Fruit fly (Drosophila melanogaster) whole organism, embryonic: ENCODE measurements around the gene CG8851.

ENCODE experiments used
- Adf1 ChIP-seq: fragments of 200-800 bp; sonication (Bioruptor generic); IDR thresholded peaks from 2 replicates; pipeline ENCODE4 v1.3.6; 2022; ENCODE audit warnings: missing biosample characterization, missing genetic modification characterization
- Aef1 ChIP-seq: fragments of 200-800 bp; sonication (Bioruptor generic); IDR thresholded peaks from 3 replicates; pipeline ENCODE4 v1.3.6; 2022; ENCODE audit warnings: missing biosample characterization, missing genetic modification characterization
- Blimp-1 ChIP-seq: fragments of 200-800 bp; sonication (Bioruptor generic); optimal IDR thresholded peaks from 3 replicates; lab custom pipeline; 2018; ENCODE audit warnings: missing biosample characterization, missing genetic modification characterization, mild to moderate bottlenecking, moderate library complexity, missing genetic modification reagents
- CG12104 ChIP-seq: fragments of 200-800 bp; sonication (Bioruptor generic); optimal IDR thresholded peaks from 3 replicates; lab custom pipeline; 2016; ENCODE audit warnings: missing biosample characterization, missing genetic modification characterization
- CG12659 ChIP-seq: fragments of 200-800 bp; sonication (Bioruptor generic); optimal IDR thresholded peaks from 3 replicates; lab custom pipeline; 2017; ENCODE audit warnings: mild to moderate bottlenecking, missing biosample characterization, missing genetic modification reagents, missing genetic modification characterization
- CG13894 ChIP-seq: fragments of 200-800 bp; sonication (Bioruptor generic); optimal IDR thresholded peaks from 3 replicates; lab custom pipeline; 2018; ENCODE audit warnings: missing biosample characterization, mild to moderate bottlenecking, missing genetic modification characterization, moderate library complexity
- CG14050 ChIP-seq: fragments of 200-800 bp; sonication (Bioruptor generic); IDR thresholded peaks from 3 replicates; pipeline ENCODE4 v1.3.6; 2022; ENCODE audit warnings: missing biosample characterization, missing genetic modification characterization
- CG17186 ChIP-seq: fragments of 200-800 bp; sonication (Bioruptor generic); optimal IDR thresholded peaks from 3 replicates; lab custom pipeline; 2017; ENCODE audit warnings: missing biosample characterization, missing genetic modification reagents, missing genetic modification characterization
- CG17385 ChIP-seq: fragments of 200-800 bp; sonication (Bioruptor generic); optimal IDR thresholded peaks from 3 replicates; lab custom pipeline; 2018; ENCODE audit warnings: missing biosample characterization, mild to moderate bottlenecking, missing genetic modification characterization
- CG17912 ChIP-seq: fragments of 200-800 bp; sonication (Bioruptor generic); optimal IDR thresholded peaks from 2 replicates; lab custom pipeline; 2018; ENCODE audit warnings: missing biosample characterization, mild to moderate bottlenecking, missing genetic modification characterization
- CG2889 ChIP-seq: fragments of 200-800 bp; sonication (Bioruptor generic); IDR thresholded peaks from 3 replicates; pipeline ENCODE4 v1.3.6; 2022; ENCODE audit warnings: missing biosample characterization, missing genetic modification characterization
- CG31365 ChIP-seq: fragments of 200-800 bp; sonication (Bioruptor generic); optimal IDR thresholded peaks from 2 replicates; lab custom pipeline; 2018; ENCODE audit warnings: missing biosample characterization, mild to moderate bottlenecking, missing genetic modification characterization
- CG3281 ChIP-seq: fragments of 200-800 bp; sonication (Bioruptor generic); optimal IDR thresholded peaks from 3 replicates; lab custom pipeline; 2017; ENCODE audit warnings: missing biosample characterization, mild to moderate bottlenecking, missing genetic modification characterization
- CG4617 ChIP-seq: fragments of 200-800 bp; sonication (Bioruptor generic); optimal IDR thresholded peaks from 3 replicates; lab custom pipeline; 2016; ENCODE audit warnings: missing biosample characterization, missing genetic modification characterization, borderline replicate concordance
- CG4730 ChIP-seq: fragments of 200-800 bp; sonication (Bioruptor generic); IDR thresholded peaks from 2 replicates; pipeline ENCODE4 v1.3.6; 2022; ENCODE audit warnings: missing biosample characterization, missing genetic modification characterization
- CG4854 ChIP-seq: fragments of 200-800 bp; sonication (Bioruptor generic); optimal IDR thresholded peaks from 2 replicates; lab custom pipeline; 2016; ENCODE audit warnings: missing biosample characterization, missing genetic modification characterization, inconsistent platforms
- CG5953 ChIP-seq: fragments of 200-800 bp; sonication (Bioruptor generic); IDR thresholded peaks from 2 replicates; pipeline ENCODE4 v1.3.6; 2022; ENCODE audit warnings: missing biosample characterization, missing genetic modification characterization
- CG6654 ChIP-seq: fragments of 200-800 bp; sonication (Bioruptor generic); optimal IDR thresholded peaks from 2 replicates; lab custom pipeline; 2017; ENCODE audit warnings: missing biosample characterization, mild to moderate bottlenecking, missing genetic modification characterization
- CG7839 ChIP-seq: fragments of 200-800 bp; sonication (Bioruptor generic); optimal IDR thresholded peaks from 3 replicates; lab custom pipeline; 2018; ENCODE audit warnings: missing biosample characterization, mild to moderate bottlenecking, missing genetic modification characterization, moderate library complexity
- CG7987 ChIP-seq: fragments of 200-800 bp; sonication (Bioruptor generic); optimal IDR thresholded peaks from 2 replicates; lab custom pipeline; 2018; ENCODE audit warnings: missing biosample characterization, mild to moderate bottlenecking, missing genetic modification characterization, moderate library complexity
- CG8089 ChIP-seq: fragments of 200-800 bp; sonication (Bioruptor generic); optimal IDR thresholded peaks from 3 replicates; lab custom pipeline; 2016; ENCODE audit warnings: missing biosample characterization, missing genetic modification characterization
- CoRest ChIP-seq: fragments of 200-800 bp; sonication (Bioruptor generic); optimal IDR thresholded peaks from 3 replicates; lab custom pipeline; 2018; ENCODE audit warnings: missing biosample characterization, mild to moderate bottlenecking, missing genetic modification characterization, moderate library complexity
- Drgx ChIP-seq: fragments of 200-800 bp; sonication (Bioruptor generic); IDR thresholded peaks from 2 replicates; pipeline ENCODE4 v1.3.6; 2022; ENCODE audit warnings: missing biosample characterization, missing genetic modification characterization
- E2f2 ChIP-seq: fragments of 200-800 bp; sonication (Bioruptor generic); IDR thresholded peaks from 2 replicates; pipeline ENCODE4 v1.3.6; 2022; ENCODE audit warnings: missing biosample characterization, missing genetic modification characterization
- Fer2 ChIP-seq: fragments of 200-800 bp; sonication (Bioruptor generic); optimal IDR thresholded peaks from 2 replicates; lab custom pipeline; 2018; ENCODE audit warnings: missing biosample characterization, mild to moderate bottlenecking, missing genetic modification characterization, moderate library complexity
- HHEX ChIP-seq: fragments of 200-800 bp; sonication (Bioruptor generic); optimal IDR thresholded peaks from 3 replicates; lab custom pipeline; 2017; ENCODE audit warnings: missing biosample characterization, mild to moderate bottlenecking, missing genetic modification characterization, missing genetic modification reagents
- HmgD ChIP-seq: fragments of 200-800 bp; sonication (Bioruptor generic); optimal IDR thresholded peaks from 3 replicates; lab custom pipeline; 2016; ENCODE audit warnings: missing biosample characterization, missing genetic modification characterization
- Jarid2 ChIP-seq: fragments of 200-800 bp; sonication (Bioruptor generic); optimal IDR thresholded peaks from 3 replicates; lab custom pipeline; 2017; ENCODE audit warnings: mild to moderate bottlenecking, missing biosample characterization, missing genetic modification reagents, missing genetic modification characterization
- Kr ChIP-seq: fragments of 200-800 bp; sonication (Bioruptor generic); optimal IDR thresholded peaks from 2 replicates; lab custom pipeline; 2017; ENCODE audit warnings: missing biosample characterization, mild to moderate bottlenecking, missing genetic modification characterization
- NfI ChIP-seq: fragments of 200-800 bp; sonication (Bioruptor generic); optimal IDR thresholded peaks from 3 replicates; lab custom pipeline; 2018; ENCODE audit warnings: missing biosample characterization, mild to moderate bottlenecking, missing genetic modification characterization, moderate library complexity
- cas ChIP-seq: fragments of 200-800 bp; sonication (Bioruptor generic); IDR thresholded peaks from 2 replicates; pipeline ENCODE4 v1.3.6; 2022; ENCODE audit warnings: missing biosample characterization, missing genetic modification characterization
- cg ChIP-seq: fragments of 200-800 bp; sonication (Bioruptor generic); optimal IDR thresholded peaks from 3 replicates; lab custom pipeline; 2019; ENCODE audit warnings: missing biosample characterization, mild to moderate bottlenecking, missing genetic modification characterization, moderate library complexity
- chn ChIP-seq: fragments of 200-800 bp; sonication (Bioruptor generic); optimal IDR thresholded peaks from 2 replicates; lab custom pipeline; 2016; ENCODE audit warnings: missing biosample characterization, missing genetic modification characterization
- ci ChIP-seq: fragments of 200-800 bp; sonication (Bioruptor generic); IDR thresholded peaks from 3 replicates; pipeline ENCODE4 v1.3.6; 2022; ENCODE audit warnings: missing biosample characterization, missing genetic modification characterization
- crp ChIP-seq, 2 experiments: fragments of 200-800 bp; sonication (Bioruptor generic); optimal IDR thresholded peaks; 2 replicates in 1 of 2; 3 replicates in 1 of 2; lab custom pipeline; 2017; ENCODE audit warnings: missing biosample characterization in 2 of 2, missing genetic modification characterization in 2 of 2, mild to moderate bottlenecking in 1 of 2, moderate library complexity in 1 of 2
- dimm ChIP-seq: fragments of 200-800 bp; sonication (Bioruptor generic); IDR thresholded peaks from 2 replicates; pipeline ENCODE4 v1.3.6; 2022; ENCODE audit warnings: missing biosample characterization, missing genetic modification characterization
- esg ChIP-seq: fragments of 200-800 bp; sonication (Bioruptor generic); conservative IDR thresholded peaks from 2 replicates; pipeline ENCODE4 v1.3.6; 2022; ENCODE audit warnings: missing biosample characterization, missing genetic modification characterization
- eyg ChIP-seq: fragments of 200-800 bp; sonication (Bioruptor generic); optimal IDR thresholded peaks from 3 replicates; lab custom pipeline; 2016; ENCODE audit warnings: missing biosample characterization, missing genetic modification characterization
- fd102C ChIP-seq: fragments of 200-800 bp; sonication (Bioruptor generic); optimal IDR thresholded peaks from 2 replicates; lab custom pipeline; 2018; ENCODE audit warnings: missing biosample characterization, mild to moderate bottlenecking, missing genetic modification characterization, moderate library complexity
- fd3F ChIP-seq: fragments of 200-800 bp; sonication (Bioruptor generic); optimal IDR thresholded peaks from 2 replicates; lab custom pipeline; 2018; ENCODE audit warnings: missing biosample characterization, mild to moderate bottlenecking, missing genetic modification characterization, moderate library complexity
- hth ChIP-seq: fragments of >200 bp; optimal IDR thresholded peaks from 2 replicates; lab custom pipeline; 2017; ENCODE audit warnings: inconsistent platforms
- kni ChIP-seq: fragments of 200-800 bp; sonication (Bioruptor generic); optimal IDR thresholded peaks from 3 replicates; lab custom pipeline; 2017; ENCODE audit warnings: mild to moderate bottlenecking, missing biosample characterization, missing genetic modification reagents, missing genetic modification characterization
- nmo ChIP-seq: fragments of 200-800 bp; sonication (Bioruptor generic); optimal IDR thresholded peaks from 2 replicates; lab custom pipeline; 2018; ENCODE audit warnings: missing biosample characterization, mild to moderate bottlenecking, missing genetic modification characterization, moderate library complexity
- otp ChIP-seq: fragments of 200-800 bp; sonication (Bioruptor generic); IDR thresholded peaks from 3 replicates; pipeline ENCODE4, ENCODE4 v1.3.6; 2022; ENCODE audit warnings: missing biosample characterization, missing genetic modification characterization
- pnt ChIP-seq: fragments of 200-800 bp; sonication (Bioruptor generic); optimal IDR thresholded peaks from 3 replicates; lab custom pipeline; 2016; ENCODE audit warnings: missing biosample characterization, missing genetic modification characterization
- salm ChIP-seq: fragments of 200-800 bp; sonication (Bioruptor generic); optimal IDR thresholded peaks from 2 replicates; lab custom pipeline; 2018; ENCODE audit warnings: missing biosample characterization, mild to moderate bottlenecking, missing genetic modification characterization
- scrt ChIP-seq: fragments of 200-800 bp; sonication (Bioruptor generic); optimal IDR thresholded peaks from 2 replicates; lab custom pipeline; 2018; ENCODE audit warnings: missing biosample characterization, mild to moderate bottlenecking, missing genetic modification characterization, moderate library complexity
- shn ChIP-seq: fragments of 200-800 bp; sonication (Bioruptor generic); optimal IDR thresholded peaks from 3 replicates; lab custom pipeline; 2016; ENCODE audit warnings: missing biosample characterization, missing genetic modification characterization
- unpg ChIP-seq: fragments of 200-800 bp; sonication (Bioruptor generic); optimal IDR thresholded peaks from 3 replicates; lab custom pipeline; 2018; ENCODE audit warnings: missing biosample characterization, mild to moderate bottlenecking, missing genetic modification characterization, moderate library complexity
- usp ChIP-seq: fragments of >200 bp; optimal IDR thresholded peaks from 2 replicates; lab custom pipeline; 2017; ENCODE audit warnings: missing biosample characterization, missing genetic modification characterization
- zen ChIP-seq: fragments of 200-800 bp; sonication (Bioruptor generic); optimal IDR thresholded peaks from 3 replicates; lab custom pipeline; 2018; ENCODE audit warnings: missing biosample characterization, mild to moderate bottlenecking, missing genetic modification characterization, moderate library complexity

Gene CG8851

dm6 chr2L:3524729-3525181 is 5.3 kb downstream of the CG8851 start, which contains the start of gene CG8852 (continued):
- TF ChIP-seq E2f2 = 0 out of 2 replicates have a peak, but pooled peaks have one; percentile 34
- TF ChIP-seq HHEX (GFP tag; lab: Kevin White, UChicago) = no peak
- peak; percentile 3 for TF ChIP-seq CG17385 (GFP tag; lab: Kevin White, UChicago)
- no peak for TF ChIP-seq CG4617 (GFP tag; lab: Kevin White, UChicago)
- no peak for TF ChIP-seq fd102C
- no peak for TF ChIP-seq CG2889 (GFP tag; lab: Robert Waterston, UW)
- no peak for TF ChIP-seq CG7987 (GFP tag; lab: Kevin White, UChicago)
- no peak for TF ChIP-seq CG8089 (GFP tag; lab: Kevin White, UChicago)
- TF ChIP-seq Fer2 (tag; lab: Kevin White, UChicago) = peak; percentile 3
- TF ChIP-seq nmo (GFP tag; lab: Kevin White, UChicago) = peak; percentile 31
- no peak for TF ChIP-seq salm
- TF ChIP-seq usp (GFP tag; lab: Kevin White, UChicago) = no peak
- TF ChIP-seq cas (GFP tag; lab: Robert Waterston, UW) = no peak
- TF ChIP-seq otp (GFP tag; lab: Robert Waterston, UW) = no peak
- TF ChIP-seq scrt (GFP tag; lab: Kevin White, UChicago) = no peak
- TF ChIP-seq eyg = no peak
- no peak for TF ChIP-seq dimm
- no peak for TF ChIP-seq shn
- no peak for TF ChIP-seq CG14050 (GFP tag; lab: Robert Waterston, UW)
- no peak for TF ChIP-seq zen
- no peak for TF ChIP-seq CG12104 (GFP tag; lab: Kevin White, UChicago)
- TF ChIP-seq kni (GFP tag; lab: Kevin White, UChicago) = no peak
- peak; percentile 35; the same call in 1 of the 2 replicates for TF ChIP-seq esg (GFP tag; lab: Robert Waterston, UW)
- TF ChIP-seq CG3281 (GFP tag; lab: Kevin White, UChicago) = no peak
- no peak for TF ChIP-seq CG12659 (GFP tag; lab: Kevin White, UChicago)
- TF ChIP-seq CG7839 (tag; lab: Kevin White, UChicago) = no peak
- TF ChIP-seq CG6654 (GFP tag; lab: Kevin White, UChicago) = no peak
- no peak for TF ChIP-seq CG13894 (tag; lab: Kevin White, UChicago)
- TF ChIP-seq Kr (GFP tag; lab: Kevin White, UChicago) = no peak
- no peak for TF ChIP-seq Adf1 (GFP tag; lab: Robert Waterston, UW)
- no peak for TF ChIP-seq unpg (GFP tag; lab: Kevin White, UChicago)
- TF ChIP-seq Drgx (GFP tag; lab: Robert Waterston, UW) = no peak
- TF ChIP-seq chn (GFP tag; lab: Kevin White, UChicago) = no peak
- no peak for TF ChIP-seq CG17186
- no peak for TF ChIP-seq CoRest (tag; lab: Kevin White, UChicago)
- TF ChIP-seq ci (GFP tag; lab: Robert Waterston, UW) = 0 out of 3 replicates have a peak, but pooled peaks have one; percentile 29
- no peak for TF ChIP-seq cg (GFP tag; lab: Kevin White, UChicago)
- TF ChIP-seq CG31365 (tag; lab: Kevin White, UChicago) = no peak
- no peak for TF ChIP-seq fd3F (GFP tag; lab: Kevin White, UChicago)
- no peak for TF ChIP-seq NfI (GFP tag; lab: Kevin White, UChicago)
- no peak for TF ChIP-seq CG17912 (GFP tag; lab: Kevin White, UChicago)
- no peak for TF ChIP-seq HmgD
- TF ChIP-seq pnt = no peak
- peak; percentile 20; the same call in 1 of the 3 replicates for TF ChIP-seq Aef1
- TF ChIP-seq CG4730 = 0 out of 2 replicates have a peak, but pooled peaks have one; percentile 28
- TF ChIP-seq CG4854 (GFP tag; lab: Kevin White, UChicago) = no peak
- TF ChIP-seq hth (lab: Kevin White, UChicago) = no peak
- no peak for TF ChIP-seq Blimp-1 (GFP tag; lab: Kevin White, UChicago)
- no peak for TF ChIP-seq crp (GFP tag; optimal IDR thresholded peaks at IDR 0.05; lab: Kevin White, UChicago)
- no peak for TF ChIP-seq CG5953
- TF ChIP-seq Jarid2 (GFP tag; lab: Kevin White, UChicago) = no peak
